Fruit fly (Drosophila melanogaster): ENCODE measurements around the gene CG14570.

Gene CG14570

dm6 chr3L:21709785-21710591, 20.3 kb downstream of the CG14570 start:
- TF ChIP-seq cic (GFP tag; optimal IDR thresholded peaks at IDR 0.05) (no peak), CG1620 (GFP tag; optimal IDR thresholded peaks at IDR 0.05) (no peak), cnc (optimal IDR thresholded peaks at IDR 0.05) (no peak), CG5204 (GFP tag; optimal IDR thresholded peaks at IDR 0.05) (no peak), Crg-1 (GFP tag; optimal IDR thresholded peaks at IDR 0.05) (no peak), CG11617 (GFP tag; optimal IDR thresholded peaks at IDR 0.05) (no peak), toe (GFP tag; optimal IDR thresholded peaks at IDR 0.05) (no peak), CG14711 (tag; optimal IDR thresholded peaks at IDR 0.05) (no peak), CG33017 (tag; optimal IDR thresholded peaks at IDR 0.05) (no peak), CG7045 (GFP tag; optimal IDR thresholded peaks at IDR 0.05) (no peak), Hr96 (GFP tag; optimal IDR thresholded peaks at IDR 0.05) (no peak)

dm6 chr3L:21706144-21706926, 23.9 kb downstream of the CG14570 start, which contains the start of gene CG32447:
TSS of gene CG32447 (minus strand) at chr3L:21706365.
- TF ChIP-seq pad (GFP tag; optimal IDR thresholded peaks at IDR 0.05) (no peak), CG12768 (GFP tag; optimal IDR thresholded peaks at IDR 0.05) (no peak), CG7101 (tag; optimal IDR thresholded peaks at IDR 0.05) (no peak), cic (GFP tag; optimal IDR thresholded peaks at IDR 0.05) (no peak), ovo (GFP tag; optimal IDR thresholded peaks at IDR 0.05) (no peak), CG7045 (GFP tag; optimal IDR thresholded peaks at IDR 0.05) (no peak), Hr96 (GFP tag; optimal IDR thresholded peaks at IDR 0.05) (no peak), CG1620 (GFP tag; optimal IDR thresholded peaks at IDR 0.05) (no peak), Mnt (GFP tag; optimal IDR thresholded peaks at IDR 0.05) (no peak), bab1 (GFP tag; optimal IDR thresholded peaks at IDR 0.05) (no peak), CG5204 (GFP tag; optimal IDR thresholded peaks at IDR 0.05) (no peak), tj (GFP tag; optimal IDR thresholded peaks at IDR 0.05) (no peak), CG33017 (tag; optimal IDR thresholded peaks at IDR 0.05) (no peak), cnc (optimal IDR thresholded peaks at IDR 0.05) (no peak), Clk (GFP tag; optimal IDR thresholded peaks at IDR 0.05) (no peak)

- TF ChIP-seq CG7101 (tag; optimal IDR thresholded peaks at IDR 0.05) = no peak
- TF ChIP-seq pad (GFP tag; optimal IDR thresholded peaks at IDR 0.05) = no peak
- no peak for TF ChIP-seq CG1620 (GFP tag; optimal IDR thresholded peaks at IDR 0.05)
- no peak for TF ChIP-seq Hr96 (GFP tag; optimal IDR thresholded peaks at IDR 0.05)
- no peak for TF ChIP-seq Crg-1 (GFP tag; optimal IDR thresholded peaks at IDR 0.05)
- TF ChIP-seq CG11617 (GFP tag; optimal IDR thresholded peaks at IDR 0.05) = no peak
- no peak for TF ChIP-seq CG5204 (GFP tag; optimal IDR thresholded peaks at IDR 0.05)
- no peak for TF ChIP-seq tj (GFP tag; optimal IDR thresholded peaks at IDR 0.05)
- no peak for TF ChIP-seq toe (GFP tag; optimal IDR thresholded peaks at IDR 0.05)
- no peak for TF ChIP-seq kay (GFP tag; ENCODE audit: borderline replicate concordance)
- TF ChIP-seq bab1 (GFP tag; optimal IDR thresholded peaks at IDR 0.05) = no peak
- TF ChIP-seq Clk (GFP tag; optimal IDR thresholded peaks at IDR 0.05) = no peak
- no peak for TF ChIP-seq CG7045 (GFP tag; optimal IDR thresholded peaks at IDR 0.05)
- no peak for TF ChIP-seq CG12768 (GFP tag; optimal IDR thresholded peaks at IDR 0.05)
- no peak for TF ChIP-seq Mnt (GFP tag; optimal IDR thresholded peaks at IDR 0.05)
- TF ChIP-seq CG14711 (tag; optimal IDR thresholded peaks at IDR 0.05) = no peak
- no peak for TF ChIP-seq CG33017 (tag; optimal IDR thresholded peaks at IDR 0.05)
- TF ChIP-seq ovo (GFP tag; optimal IDR thresholded peaks at IDR 0.05) = no peak
Observed at dm6 chr3L:21700945-21701344, 29.3 kb downstream of the CG14570 start.

- TF ChIP-seq ovo (GFP tag; optimal IDR thresholded peaks at IDR 0.05) (no peak), CG7101 (tag; optimal IDR thresholded peaks at IDR 0.05) (no peak), toe (GFP tag; optimal IDR thresholded peaks at IDR 0.05) (no peak), cnc (optimal IDR thresholded peaks at IDR 0.05) (no peak), Mnt (GFP tag; optimal IDR thresholded peaks at IDR 0.05) (no peak)
Observed at dm6 chr3L:21700052-21700451, 30.2 kb downstream of the CG14570 start.

dm6 chr3L:21694647-21695046, 35.6 kb downstream of the CG14570 start:
- TF ChIP-seq cic (GFP tag; optimal IDR thresholded peaks at IDR 0.05) (no peak), tj (GFP tag; optimal IDR thresholded peaks at IDR 0.05) (no peak), Hr96 (GFP tag; optimal IDR thresholded peaks at IDR 0.05) (no peak), CG14711 (tag; optimal IDR thresholded peaks at IDR 0.05) (no peak), kay (GFP tag; ENCODE audit: borderline replicate concordance) (no peak), CG12768 (GFP tag; optimal IDR thresholded peaks at IDR 0.05) (no peak), Clk (GFP tag; optimal IDR thresholded peaks at IDR 0.05) (no peak), Crg-1 (GFP tag; optimal IDR thresholded peaks at IDR 0.05) (no peak), CG5204 (GFP tag; optimal IDR thresholded peaks at IDR 0.05) (no peak), bab1 (GFP tag; optimal IDR thresholded peaks at IDR 0.05) (no peak), toe (GFP tag; optimal IDR thresholded peaks at IDR 0.05) (no peak), Mnt (GFP tag; optimal IDR thresholded peaks at IDR 0.05) (no peak), pad (GFP tag; optimal IDR thresholded peaks at IDR 0.05) (no peak), cnc (optimal IDR thresholded peaks at IDR 0.05) (no peak), CG11617 (GFP tag; optimal IDR thresholded peaks at IDR 0.05) (no peak), CG1620 (GFP tag; optimal IDR thresholded peaks at IDR 0.05) (no peak), CG7101 (tag; optimal IDR thresholded peaks at IDR 0.05) (no peak), CG33017 (tag; optimal IDR thresholded peaks at IDR 0.05) (no peak)
